Worm (Caenorhabditis elegans) whole organism, L4/young adult: ENCODE data around the gene F16B12.4.

Experiments used
- W03F9.2 ChIP-seq: fragments of 150-350 bp; optimal IDR thresholded peaks from 2 replicates; lab custom pipeline; 2014; ENCODE audit warnings: missing biosample characterization, missing genetic modification characterization
- dao-5 ChIP-seq: sonication (generic microtip); optimal IDR thresholded peaks from 2 replicates; lab custom pipeline; 2016; ENCODE audit warnings: missing genotype, missing genetic modification characterization, moderate library complexity, missing compliant biosample characterization
- him-1 ChIP-seq: sonication (generic microtip); optimal IDR thresholded peaks from 2 replicates; lab custom pipeline; 2016; ENCODE audit warnings: missing genotype, missing genetic modification reagents, missing genetic modification characterization, missing compliant biosample characterization

DNA sequence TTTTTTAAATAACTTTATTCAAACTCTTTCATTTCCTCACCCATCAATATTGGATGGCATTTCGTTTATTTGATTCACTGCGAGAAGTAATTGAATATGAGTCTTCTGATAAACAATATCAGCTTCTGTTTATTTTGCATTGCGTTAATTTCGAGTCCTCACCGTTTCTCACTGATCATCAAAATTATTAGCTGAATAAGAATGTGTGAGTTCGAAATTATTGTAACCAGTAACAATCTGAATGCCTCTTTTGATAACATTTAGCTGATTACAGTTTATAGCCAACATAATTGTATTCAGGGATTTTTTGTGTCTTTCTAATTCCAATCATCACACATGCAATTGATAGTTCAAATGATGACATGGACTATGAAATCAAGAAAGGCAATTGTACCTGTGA is 13.3 kb downstream of the F16B12.4 start, which contains the start of gene F16B12.1:
- TF ChIP-seq him-1 (tag; lab: Kevin White, UChicago) (no peak), dao-5 (tag; lab: Kevin White, UChicago) (no peak), W03F9.2 (no peak)
